Fruit fly (Drosophila melanogaster) whole organism, embryonic: ENCODE measurements around the gene CG31832.

Source experiments
- Aef1 ChIP-seq: fragments of 200-800 bp; sonication (Bioruptor generic); IDR thresholded peaks from 3 replicates; pipeline ENCODE4 v1.3.6; 2022; ENCODE audit warnings: missing biosample characterization, missing genetic modification characterization
- Antp ChIP-seq: fragments of 200-800 bp; sonication (Bioruptor generic); optimal IDR thresholded peaks from 3 replicates; lab custom pipeline; 2016; ENCODE audit warnings: missing biosample characterization, missing genetic modification characterization
- CG12236 ChIP-seq: fragments of 200-800 bp; sonication (Bioruptor generic); optimal IDR thresholded peaks from 2 replicates; lab custom pipeline; 2016; ENCODE audit warnings: missing biosample characterization, missing genetic modification characterization
- CG12942 ChIP-seq: fragments of 200-800 bp; sonication (Bioruptor generic); optimal IDR thresholded peaks from 3 replicates; lab custom pipeline; 2016; ENCODE audit warnings: missing biosample characterization, missing genetic modification characterization
- CG13624 ChIP-seq: fragments of 200-800 bp; sonication (Bioruptor generic); optimal IDR thresholded peaks from 2 replicates; lab custom pipeline; 2016; ENCODE audit warnings: missing biosample characterization, missing genetic modification characterization
- CG13894 ChIP-seq: fragments of 200-800 bp; sonication (Bioruptor generic); optimal IDR thresholded peaks from 3 replicates; lab custom pipeline; 2018; ENCODE audit warnings: missing biosample characterization, mild to moderate bottlenecking, missing genetic modification characterization, moderate library complexity
- CG14014 ChIP-seq: fragments of 200-800 bp; sonication (Bioruptor generic); IDR thresholded peaks from 2 replicates; pipeline ENCODE4 v1.3.6; 2022; ENCODE audit warnings: missing biosample characterization, missing genetic modification characterization
- CG14710 ChIP-seq: fragments of 200-800 bp; sonication (Bioruptor generic); optimal IDR thresholded peaks from 3 replicates; lab custom pipeline; 2019; ENCODE audit warnings: missing biosample characterization, mild to moderate bottlenecking, missing genetic modification characterization, moderate library complexity
- CG1602 ChIP-seq: fragments of 200-800 bp; sonication (Bioruptor generic); optimal IDR thresholded peaks from 3 replicates; lab custom pipeline; 2016; ENCODE audit warnings: missing biosample characterization, missing genetic modification characterization
- CG16863 ChIP-seq: fragments of 200-800 bp; sonication (Bioruptor generic); optimal IDR thresholded peaks from 3 replicates; lab custom pipeline; 2016; ENCODE audit warnings: missing biosample characterization, missing genetic modification characterization
- CG17359 ChIP-seq: fragments of 200-800 bp; sonication (Bioruptor generic); optimal IDR thresholded peaks from 3 replicates; lab custom pipeline; 2018; ENCODE audit warnings: missing biosample characterization, mild to moderate bottlenecking, missing genetic modification characterization, moderate library complexity
- CG17912 ChIP-seq: fragments of 200-800 bp; sonication (Bioruptor generic); optimal IDR thresholded peaks from 2 replicates; lab custom pipeline; 2018; ENCODE audit warnings: missing biosample characterization, mild to moderate bottlenecking, missing genetic modification characterization
- CG18476 ChIP-seq: fragments of 200-800 bp; sonication (Bioruptor generic); optimal IDR thresholded peaks from 2 replicates; lab custom pipeline; 2016; ENCODE audit warnings: missing biosample characterization, mild to moderate bottlenecking, missing genetic modification characterization
- CG2199 ChIP-seq: fragments of 200-800 bp; sonication (Bioruptor generic); IDR thresholded peaks from 3 replicates; pipeline ENCODE4 v1.3.6; 2022; ENCODE audit warnings: missing biosample characterization, missing genetic modification characterization
- CG2712 ChIP-seq: fragments of 200-800 bp; optimal IDR thresholded peaks from 3 replicates; lab custom pipeline; 2019; ENCODE audit warnings: missing biosample characterization, mild to moderate bottlenecking, missing genetic modification characterization, moderate library complexity
- CG30020 ChIP-seq: fragments of 200-800 bp; optimal IDR thresholded peaks from 2 replicates; lab custom pipeline; 2019; ENCODE audit warnings: missing biosample characterization, mild to moderate bottlenecking, missing genetic modification characterization, moderate library complexity
- CG31388 ChIP-seq: fragments of 200-800 bp; sonication (Bioruptor generic); optimal IDR thresholded peaks from 2 replicates; lab custom pipeline; 2016; ENCODE audit warnings: missing biosample characterization, missing genetic modification characterization
- CG32767 ChIP-seq: fragments of 200-800 bp; sonication (Bioruptor generic); IDR thresholded peaks from 2 replicates; pipeline ENCODE4 v1.3.6; 2022; ENCODE audit warnings: missing biosample characterization, missing genetic modification characterization
- CG4282 ChIP-seq: fragments of 200-800 bp; sonication (Bioruptor generic); optimal IDR thresholded peaks from 2 replicates; lab custom pipeline; 2016; ENCODE audit warnings: missing biosample characterization, missing genetic modification characterization
- CG5245 ChIP-seq: fragments of 200-800 bp; sonication (Bioruptor generic); optimal IDR thresholded peaks from 3 replicates; lab custom pipeline; 2016; ENCODE audit warnings: missing biosample characterization, missing genetic modification characterization
- CG6254 ChIP-seq: fragments of 200-800 bp; sonication (Bioruptor generic); optimal IDR thresholded peaks from 3 replicates; lab custom pipeline; 2017; ENCODE audit warnings: mild to moderate bottlenecking, missing biosample characterization, missing genetic modification reagents, missing genetic modification characterization
- CG6854 ChIP-seq: fragments of 200-800 bp; sonication (Bioruptor generic); optimal IDR thresholded peaks from 3 replicates; lab custom pipeline; 2017; ENCODE audit warnings: missing biosample characterization, mild to moderate bottlenecking, missing genetic modification characterization
- CG7357 ChIP-seq: fragments of 200-800 bp; sonication (Bioruptor generic); IDR thresholded peaks from 3 replicates; pipeline ENCODE4 v1.3.6; 2022; ENCODE audit warnings: missing biosample characterization, missing genetic modification characterization
- CG7987 ChIP-seq: fragments of 200-800 bp; sonication (Bioruptor generic); optimal IDR thresholded peaks from 2 replicates; lab custom pipeline; 2018; ENCODE audit warnings: missing biosample characterization, mild to moderate bottlenecking, missing genetic modification characterization, moderate library complexity
- CG8944 ChIP-seq: fragments of 200-800 bp; sonication (Bioruptor generic); optimal IDR thresholded peaks from 3 replicates; lab custom pipeline; 2016; ENCODE audit warnings: missing biosample characterization, missing genetic modification characterization
- Gsc ChIP-seq: fragments of 200-800 bp; sonication (Bioruptor generic); IDR thresholded peaks from 2 replicates; pipeline ENCODE4 v1.3.6; 2022; ENCODE audit warnings: missing biosample characterization, missing genetic modification characterization
- HLH3B ChIP-seq: fragments of 200-800 bp; sonication (Bioruptor generic); IDR thresholded peaks from 2 replicates; pipeline ENCODE4 v1.3.6; 2022; ENCODE audit warnings: missing biosample characterization, missing genetic modification characterization
- HmgD ChIP-seq: fragments of 200-800 bp; sonication (Bioruptor generic); optimal IDR thresholded peaks from 3 replicates; lab custom pipeline; 2016; ENCODE audit warnings: missing biosample characterization, missing genetic modification characterization
- Hsf ChIP-seq: fragments of 200-800 bp; sonication (Bioruptor generic); optimal IDR thresholded peaks from 3 replicates; lab custom pipeline; 2016; ENCODE audit warnings: missing biosample characterization, missing genetic modification characterization
- Mad ChIP-seq: fragments of 200-800 bp; sonication (Bioruptor generic); optimal IDR thresholded peaks from 2 replicates; lab custom pipeline; 2016; ENCODE audit warnings: missing biosample characterization, missing genetic modification characterization
- Med ChIP-seq: fragments of 200-800 bp; sonication (Bioruptor generic); peaks from one replicate; lab custom pipeline; 2016; ENCODE audit warnings: missing biosample characterization, missing genetic modification characterization, mild to moderate bottlenecking, inconsistent platforms, moderate library complexity
- Mes4 ChIP-seq: fragments of 200-800 bp; sonication (Bioruptor generic); optimal IDR thresholded peaks from 2 replicates; lab custom pipeline; 2016; ENCODE audit warnings: missing biosample characterization, missing genetic modification characterization
- Poxn ChIP-seq: fragments of 200-800 bp; sonication (Bioruptor generic); IDR thresholded peaks from 2 replicates; pipeline ENCODE4 v1.3.6; 2022; ENCODE audit warnings: missing biosample characterization, missing genetic modification characterization
- bbx ChIP-seq: fragments of 200-800 bp; sonication (Bioruptor generic); IDR thresholded peaks from 2 replicates; pipeline ENCODE4 v1.3.6; 2022; ENCODE audit warnings: missing biosample characterization, missing genetic modification characterization; ENCODE audit not compliant: partially characterized antibody
- crol ChIP-seq: fragments of 200-800 bp; sonication (Bioruptor generic); IDR thresholded peaks from 2 replicates; pipeline ENCODE4 v1.3.6; 2022; ENCODE audit warnings: missing biosample characterization, missing genetic modification characterization
- crp ChIP-seq, 2 experiments: fragments of 200-800 bp; sonication (Bioruptor generic); optimal IDR thresholded peaks; 2 replicates in 1 of 2; 3 replicates in 1 of 2; lab custom pipeline; 2017; ENCODE audit warnings: missing biosample characterization in 2 of 2, missing genetic modification characterization in 2 of 2, mild to moderate bottlenecking in 1 of 2, moderate library complexity in 1 of 2
- dysf ChIP-seq: fragments of 200-800 bp; sonication (Bioruptor generic); IDR thresholded peaks from 3 replicates; pipeline ENCODE4 v1.3.6; 2022; ENCODE audit warnings: missing biosample characterization, missing genetic modification characterization
- gem ChIP-seq: fragments of 200-800 bp; sonication (Bioruptor generic); optimal IDR thresholded peaks from 2 replicates; lab custom pipeline; 2019; ENCODE audit warnings: missing biosample characterization, mild to moderate bottlenecking, missing genetic modification characterization, moderate library complexity
- gfzf ChIP-seq: fragments of 200-800 bp; sonication (Bioruptor generic); optimal IDR thresholded peaks from 2 replicates; lab custom pipeline; 2016; ENCODE audit warnings: missing biosample characterization, mild to moderate bottlenecking, missing genetic modification characterization, moderate library complexity
- hbn ChIP-seq: fragments of 200-800 bp; sonication (Bioruptor generic); IDR thresholded peaks from 2 replicates; pipeline ENCODE4 v1.3.6; 2022; ENCODE audit warnings: missing biosample characterization, missing genetic modification characterization; ENCODE audit not compliant: partially characterized antibody
- nerfin-2 ChIP-seq: fragments of 200-800 bp; sonication (Bioruptor generic); IDR thresholded peaks from 2 replicates; pipeline ENCODE4 v1.3.6; 2022; ENCODE audit warnings: missing biosample characterization, missing genetic modification characterization; ENCODE audit not compliant: partially characterized antibody
- pita ChIP-seq: fragments of 200-800 bp; sonication (Bioruptor generic); optimal IDR thresholded peaks from 2 replicates; lab custom pipeline; 2017; ENCODE audit warnings: missing biosample characterization, mild to moderate bottlenecking, missing genetic modification characterization
- row ChIP-seq: fragments of 200-800 bp; sonication (Bioruptor generic); IDR thresholded peaks from 3 replicates; pipeline ENCODE4 v1.3.6; 2022; ENCODE audit warnings: missing biosample characterization, missing genetic modification characterization
- salm ChIP-seq: fragments of 200-800 bp; sonication (Bioruptor generic); optimal IDR thresholded peaks from 2 replicates; lab custom pipeline; 2018; ENCODE audit warnings: missing biosample characterization, mild to moderate bottlenecking, missing genetic modification characterization
- slp2 ChIP-seq: fragments of 200-800 bp; sonication (Bioruptor generic); optimal IDR thresholded peaks from 2 replicates; lab custom pipeline; 2016; ENCODE audit warnings: missing biosample characterization, missing genetic modification characterization
- sob ChIP-seq: fragments of 200-800 bp; sonication (Bioruptor generic); IDR thresholded peaks from 2 replicates; pipeline ENCODE4 v1.3.6; 2022; ENCODE audit warnings: missing biosample characterization, missing genetic modification characterization
- stwl ChIP-seq: fragments of 200-800 bp; sonication (Bioruptor generic); optimal IDR thresholded peaks from 3 replicates; lab custom pipeline; 2018; ENCODE audit warnings: missing biosample characterization, mild to moderate bottlenecking, missing genetic modification characterization, moderate library complexity
- trem ChIP-seq: fragments of 200-800 bp; optimal IDR thresholded peaks from 3 replicates; lab custom pipeline; 2019; ENCODE audit warnings: missing biosample characterization, mild to moderate bottlenecking, missing genetic modification characterization, moderate library complexity
- unc-4 ChIP-seq: fragments of 200-800 bp; sonication (Bioruptor generic); IDR thresholded peaks from 2 replicates; pipeline ENCODE4 v1.3.6; 2022; ENCODE audit warnings: missing biosample characterization, missing genetic modification characterization; ENCODE audit not compliant: partially characterized antibody
- z ChIP-seq: fragments of 200-800 bp; sonication (Bioruptor generic); IDR thresholded peaks from 3 replicates; pipeline ENCODE4 v1.3.6; 2022; ENCODE audit warnings: missing biosample characterization, missing genetic modification characterization

The CG31832 gene

dm6 chr2L:15007331-15007863, 24.2 kb downstream of the CG31832 start, which contains the start of the genes Ankrd49 and NC2beta:
Gene Ankrd49 (minus strand): TSS chr2L:15007431.
Gene NC2beta (plus strand): TSS chr2L:15007813.
- no peak for TF ChIP-seq CG6854 (GFP tag; lab: Kevin White, UChicago)
- peak; percentile 8 for TF ChIP-seq Med
- peak; percentile 9 for TF ChIP-seq gem (tag; lab: Kevin White, UChicago)
- TF ChIP-seq Hsf (GFP tag; lab: Kevin White, UChicago): no peak
- no peak for TF ChIP-seq CG5245
- TF ChIP-seq row (GFP tag; lab: Robert Waterston, UW): 0 out of 3 replicates have a peak, but pooled peaks have one; percentile 18
- peak; percentile 8 for TF ChIP-seq CG2712 (tag; lab: Kevin White, UChicago)
- TF ChIP-seq CG14710 (tag; lab: Kevin White, UChicago): peak; percentile 16
- TF ChIP-seq trem (tag; lab: Kevin White, UChicago): peak; percentile 32
- peak; percentile 19 for TF ChIP-seq CG30020
- TF ChIP-seq gfzf (GFP tag; lab: Kevin White, UChicago): peak; percentile 43

- TF ChIP-seq bbx (GFP tag; lab: Robert Waterston, UW): no peak
- TF ChIP-seq Aef1 (GFP tag; lab: Robert Waterston, UW): no peak
- no peak for TF ChIP-seq CG12236 (GFP tag; lab: Kevin White, UChicago)
- TF ChIP-seq CG16863 (GFP tag; lab: Kevin White, UChicago): no peak
- TF ChIP-seq CG4282 (GFP tag; lab: Kevin White, UChicago): no peak
- TF ChIP-seq Antp (GFP tag; lab: Kevin White, UChicago): no peak
- no peak for TF ChIP-seq CG7357 (GFP tag; lab: Robert Waterston, UW)
- TF ChIP-seq HmgD (GFP tag; lab: Kevin White, UChicago): no peak
- no peak for TF ChIP-seq CG7987
- peak; percentile 53 to 95 for TF ChIP-seq crp (GFP tag; optimal IDR thresholded peaks at IDR 0.05; lab: Kevin White, UChicago)
- no peak for TF ChIP-seq nerfin-2 (GFP tag; lab: Robert Waterston, UW)
- TF ChIP-seq salm (tag; lab: Kevin White, UChicago): no peak
- TF ChIP-seq sob (GFP tag; lab: Robert Waterston, UW): no peak
- TF ChIP-seq z (GFP tag; lab: Robert Waterston, UW): no peak
- no peak for TF ChIP-seq HLH3B
- no peak for TF ChIP-seq CG2199 (GFP tag; lab: Robert Waterston, UW)
- TF ChIP-seq CG12942 (GFP tag; lab: Kevin White, UChicago): no peak
- no peak for TF ChIP-seq Mad (GFP tag; lab: Kevin White, UChicago)
- TF ChIP-seq CG32767 (GFP tag; lab: Robert Waterston, UW): no peak
- no peak for TF ChIP-seq hbn (GFP tag; lab: Robert Waterston, UW)
- no peak for TF ChIP-seq CG13624 (GFP tag; lab: Kevin White, UChicago)
- no peak for TF ChIP-seq dysf (GFP tag; lab: Robert Waterston, UW)
- TF ChIP-seq Gsc (GFP tag; lab: Robert Waterston, UW): no peak
- no peak for TF ChIP-seq CG1602 (GFP tag; lab: Kevin White, UChicago)
- TF ChIP-seq Poxn: no peak
- TF ChIP-seq unc-4 (GFP tag; lab: Robert Waterston, UW): no peak
- no peak for TF ChIP-seq CG17359 (tag; lab: Kevin White, UChicago)
- no peak for TF ChIP-seq CG6254 (GFP tag; lab: Kevin White, UChicago)
- peak; percentile 46 for TF ChIP-seq pita (GFP tag; lab: Kevin White, UChicago)
- TF ChIP-seq CG31388 (GFP tag; lab: Kevin White, UChicago): no peak
- peak; percentile 38 for TF ChIP-seq stwl (tag; lab: Kevin White, UChicago)
- no peak for TF ChIP-seq CG13894 (tag; lab: Kevin White, UChicago)
- TF ChIP-seq CG14014 (GFP tag; lab: Robert Waterston, UW): no peak
- TF ChIP-seq Mes4 (GFP tag; lab: Kevin White, UChicago): no peak
- no peak for TF ChIP-seq crol (GFP tag; lab: Robert Waterston, UW)
- no peak for TF ChIP-seq CG17912
- TF ChIP-seq CG8944 (GFP tag; lab: Kevin White, UChicago): no peak
- TF ChIP-seq slp2 (GFP tag; lab: Kevin White, UChicago): no peak
- TF ChIP-seq Med: peak; percentile 71
- TF ChIP-seq CG18476 (GFP tag; lab: Kevin White, UChicago): no peak
Measured at dm6 chr2L:15005505-15005904, 26.0 kb downstream of the CG31832 start, which contains the start of gene DCTN5-p25. Gene DCTN5-p25 (plus strand): TSS chr2L:15005733.
